Worm (Caenorhabditis elegans): Measurements from ENCODE around the gene trp-2.
A peak's percentile ranks its signal among the peaks of the same experiment; 100 is the strongest.

trp-2 gene

DNA sequence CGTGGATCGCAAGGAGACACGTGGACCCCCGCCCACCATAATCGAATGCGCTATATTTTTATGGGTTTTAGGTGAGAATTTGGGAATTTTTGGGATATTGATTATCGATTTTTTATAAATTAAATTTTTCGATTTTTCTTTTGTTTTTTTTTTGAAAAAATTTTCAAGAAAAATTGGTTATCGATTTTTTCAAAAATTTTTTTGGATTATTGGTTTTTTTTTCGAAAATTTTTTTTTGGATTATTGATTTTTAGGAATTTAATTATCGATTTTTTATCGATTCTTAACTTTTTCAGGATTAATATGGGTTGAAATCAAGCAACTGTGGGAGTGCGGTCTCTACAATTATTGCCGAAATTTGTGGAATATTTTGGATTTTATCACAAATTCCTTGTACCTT lies 4.9 kb downstream of the trp-2 start:
- TF ChIP-seq fkh-10 (GFP tag; optimal IDR thresholded peaks at IDR 0.05) = no peak
- TF ChIP-seq F10B5.3 (tag; optimal IDR thresholded peaks at IDR 0.05) = no peak
- no peak for TF ChIP-seq ceh-20 (GFP tag; IDR thresholded peaks at IDR 0.05)
- TF ChIP-seq fos-1 (tag; optimal IDR thresholded peaks at IDR 0.05) = no peak
- no peak for TF ChIP-seq lin-39 (tag; optimal IDR thresholded peaks at IDR 0.05)
- TF ChIP-seq F44E2.7 (GFP tag; IDR thresholded peaks at IDR 0.05) = no peak
- no peak for TF ChIP-seq duxl-1 (tag; optimal IDR thresholded peaks at IDR 0.05; ENCODE audit: poor library complexity)
- no peak for TF ChIP-seq zfp-2 (tag; optimal IDR thresholded peaks at IDR 0.05)
- TF ChIP-seq hlh-30 (tag; optimal IDR thresholded peaks at IDR 0.05; ENCODE audit: insufficient read depth) = no peak
- TF ChIP-seq zfp-3 (GFP tag; conservative IDR thresholded peaks at IDR 0.05) = no peak
- peak in 1 of 2 experiments; percentile 35 for TF ChIP-seq unc-62 (GFP tag; optimal IDR thresholded peaks at IDR 0.05 in 1 of 2)
- TF ChIP-seq unc-62 (tag; optimal IDR thresholded peaks at IDR 0.05) = no peak
- TF ChIP-seq ceh-28 (tag; optimal IDR thresholded peaks at IDR 0.05) = peak; percentile 79
- no peak for TF ChIP-seq lir-3 (tag; optimal IDR thresholded peaks at IDR 0.05)
- no peak for TF ChIP-seq spr-3 (GFP tag; optimal IDR thresholded peaks at IDR 0.05)

DNA sequence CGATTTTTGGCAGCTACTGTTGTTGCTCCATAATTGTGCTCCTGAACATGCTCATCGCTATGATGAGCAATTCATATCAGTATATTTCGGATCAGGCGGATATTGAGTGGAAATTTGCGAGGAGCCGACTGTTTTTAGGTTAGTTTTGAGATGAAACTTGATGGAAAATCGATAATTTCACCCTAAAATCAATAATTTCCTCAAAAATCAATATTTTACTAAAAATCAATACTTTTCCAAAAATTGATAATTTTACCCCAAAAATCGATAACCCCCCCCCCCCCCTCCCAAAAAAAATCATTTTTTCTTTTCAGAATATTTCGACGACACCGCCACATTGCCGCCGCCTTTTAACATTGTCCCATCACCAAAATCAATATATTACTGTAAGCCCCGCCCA lies 7.2 kb downstream of the trp-2 start:
- TF ChIP-seq ceh-62 (tag; optimal IDR thresholded peaks at IDR 0.05) (no peak), ceh-28 (tag; optimal IDR thresholded peaks at IDR 0.05) (peak; percentile 66), F44E2.7 (GFP tag; IDR thresholded peaks at IDR 0.05) (no peak), ZK337.2 (GFP tag; IDR thresholded peaks at IDR 0.05) (no peak), ctbp-1 (GFP tag; IDR thresholded peaks at IDR 0.05) (no peak), lin-1 (GFP tag; IDR thresholded peaks at IDR 0.05) (no peak)

DNA sequence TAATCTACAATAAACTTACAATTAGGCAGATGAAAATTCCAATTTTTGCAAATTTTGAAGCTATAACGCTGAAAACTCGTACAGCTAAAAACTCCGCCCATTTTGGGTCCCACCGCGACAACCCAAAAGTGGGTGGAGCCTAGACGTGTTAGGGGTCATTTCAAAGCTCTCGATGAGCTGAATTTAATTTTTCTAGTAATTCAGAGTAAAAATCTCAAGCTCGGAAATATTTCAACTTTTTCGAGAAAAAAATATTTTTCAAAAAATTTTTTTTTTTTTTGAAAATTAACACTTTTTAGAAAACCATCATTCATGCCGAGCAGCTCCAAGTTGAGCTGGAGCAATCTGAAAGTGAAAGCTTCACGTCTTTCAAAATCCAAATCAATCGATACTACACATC lies 9.6 kb downstream of the trp-2 start, which contains the start of gene R06B10.7:
Gene R06B10.7, minus strand, starts transcription at position 101 of the 400 bp plus-strand sequence.
- TF ChIP-seq hlh-30 (tag; optimal IDR thresholded peaks at IDR 0.05; ENCODE audit: insufficient read depth) (no peak), madf-9 (GFP tag; conservative IDR thresholded peaks at IDR 0.05) (no peak), fos-1 (tag; optimal IDR thresholded peaks at IDR 0.05) (no peak), unc-39 (tag; optimal IDR thresholded peaks at IDR 0.05) (no peak), hif-1 (tag; optimal IDR thresholded peaks at IDR 0.05) (no peak), lsy-2 (tag; optimal IDR thresholded peaks at IDR 0.05) (no peak), spr-3 (GFP tag; optimal IDR thresholded peaks at IDR 0.05) (no peak), D1046.2 (GFP tag; IDR thresholded peaks at IDR 0.05) (no peak), rbr-2 (tag; optimal IDR thresholded peaks at IDR 0.05) (no peak), ama-1 (optimal IDR thresholded peaks at IDR 0.05) (no peak), set-16 (GFP tag; IDR thresholded peaks at IDR 0.05) (no peak), nhr-102 (tag; optimal IDR thresholded peaks at IDR 0.05) (no peak), tag-97 (GFP tag; IDR thresholded peaks at IDR 0.05) (no peak), nhr-11 (tag; optimal IDR thresholded peaks at IDR 0.05) (no peak), dpl-1 (GFP tag; optimal IDR thresholded peaks at IDR 0.05) (no peak), arid-1 (GFP tag; conservative IDR thresholded peaks at IDR 0.05) (no peak), nhr-28 (tag; optimal IDR thresholded peaks at IDR 0.05) (no peak), ztf-7 (tag; optimal IDR thresholded peaks at IDR 0.05) (no peak), R02D3.7 (tag; optimal IDR thresholded peaks at IDR 0.05) (no peak), dmd-8 (GFP tag; IDR thresholded peaks at IDR 0.05) (no peak)

DNA sequence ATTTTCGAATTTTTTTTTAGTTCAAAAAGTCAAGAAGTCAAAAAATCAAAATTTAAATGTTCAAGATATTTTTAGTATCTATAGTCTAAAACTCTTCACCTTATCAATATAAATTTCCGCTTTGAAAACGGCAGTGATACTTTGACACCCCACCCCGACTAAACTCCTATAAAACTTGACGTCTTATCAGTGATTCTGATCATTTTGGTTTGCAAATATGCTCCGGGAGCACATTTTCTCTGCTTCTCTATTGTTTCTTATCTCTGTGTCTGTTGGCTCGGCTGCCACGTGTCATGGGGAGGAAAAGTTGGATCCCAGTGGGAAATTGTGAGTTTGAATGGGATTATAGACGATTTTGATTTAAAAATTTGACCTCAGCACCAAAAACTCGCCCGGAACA lies 10.8 kb downstream of the trp-2 start, which contains the start of gene clec-150:
Gene clec-150, plus strand, starts transcription at position 198 of the 400 bp plus-strand sequence.
- TF ChIP-seq nhr-11 (tag; optimal IDR thresholded peaks at IDR 0.05) (no peak), hlh-30 (tag; optimal IDR thresholded peaks at IDR 0.05; ENCODE audit: insufficient read depth) (peak; percentile 32), daf-8 (GFP tag; IDR thresholded peaks at IDR 0.05) (no peak), dve-1 (tag; optimal IDR thresholded peaks at IDR 0.05; ENCODE audit: insufficient read depth) (peak; percentile 93), dmd-8 (GFP tag; IDR thresholded peaks at IDR 0.05) (no peak), nhr-41 (GFP tag; IDR thresholded peaks at IDR 0.05) (peak; percentile 59; the same call in 1 of the 2 replicates), nhr-42 (GFP tag; IDR thresholded peaks at IDR 0.05) (no peak), dmd-6 (GFP tag; IDR thresholded peaks at IDR 0.05) (peak; percentile 91), hlh-11 (tag; optimal IDR thresholded peaks at IDR 0.05) (peak; percentile 82), daf-16 (GFP tag; optimal IDR thresholded peaks at IDR 0.05) (no peak), daf-16 (tag; optimal IDR thresholded peaks at IDR 0.05) (peak; percentile 79), pha-4 (GFP tag; IDR thresholded peaks at IDR 0.05) (0 out of 2 replicates have a peak, but pooled peaks have one; percentile 24), pha-4 (tag; optimal IDR thresholded peaks at IDR 0.05) (no peak), lin-1 (GFP tag; IDR thresholded peaks at IDR 0.05) (peak; percentile 74), nhr-102 (tag; optimal IDR thresholded peaks at IDR 0.05) (peak; percentile 36), duxl-1 (tag; optimal IDR thresholded peaks at IDR 0.05; ENCODE audit: poor library complexity) (no peak), php-3 (GFP tag; IDR thresholded peaks at IDR 0.05) (peak; percentile 63), ceh-28 (tag; optimal IDR thresholded peaks at IDR 0.05) (no peak)
